Worm (Caenorhabditis elegans): ENCODE data around the gene rpl-35.

The rpl-35 gene

DNA sequence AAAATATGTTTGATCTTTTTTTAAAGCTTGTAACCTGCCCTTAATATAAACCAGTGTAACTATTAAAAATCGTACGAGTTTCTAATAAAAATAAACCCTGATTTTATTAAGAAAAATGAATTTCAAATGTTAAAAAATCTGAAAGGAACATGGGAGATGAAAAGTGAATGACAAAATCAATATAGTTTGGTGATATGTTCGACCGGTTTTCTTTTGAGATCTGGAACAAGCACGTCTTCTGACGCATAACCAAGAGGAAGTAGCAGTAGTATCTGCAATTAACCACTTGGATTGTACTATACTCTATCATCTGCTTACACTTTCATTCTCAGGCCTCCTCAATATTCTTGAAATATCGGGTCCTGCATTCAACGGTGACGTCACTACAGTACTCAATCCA lies 22.2 kb downstream of the rpl-35 start:
- TF ChIP-seq egl-18 (GFP tag; IDR thresholded peaks at IDR 0.05) (no peak), akir-1 (GFP tag; optimal IDR thresholded peaks at IDR 0.05) (no peak)

DNA sequence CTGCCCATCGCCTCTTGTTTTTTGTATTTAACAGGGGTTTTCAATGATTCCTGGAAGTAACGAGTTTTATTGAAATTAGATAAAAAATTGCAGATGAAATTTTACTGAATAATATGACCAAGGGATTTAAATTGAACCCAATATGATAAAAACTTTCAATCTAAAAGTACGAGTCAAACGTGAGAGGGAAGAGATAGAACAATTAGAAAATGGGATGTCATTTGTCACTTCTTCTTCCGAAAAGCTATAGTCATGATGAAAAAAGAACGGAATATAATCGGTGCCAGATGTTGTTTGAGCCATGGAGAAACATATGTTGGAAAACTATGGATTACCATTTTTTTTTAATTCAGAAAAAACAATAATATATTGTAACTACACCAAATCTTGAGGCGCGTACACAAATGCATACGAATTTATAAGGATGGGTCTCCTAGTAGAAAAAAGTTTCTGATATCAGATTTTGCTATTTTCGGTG lies 24.0 kb downstream of the rpl-35 start, which contains the start of gene sup-18:
sup-18 (minus strand) TSS at position 51 of the 478 bp plus-strand sequence.
- TF ChIP-seq F33H1.4 (GFP tag; IDR thresholded peaks at IDR 0.05): no peak
- no peak for TF ChIP-seq zim-3 (tag; optimal IDR thresholded peaks at IDR 0.05)
- no peak for TF ChIP-seq efl-1 (GFP tag; optimal IDR thresholded peaks at IDR 0.05)
- no peak for TF ChIP-seq tbp1 (GFP tag; optimal IDR thresholded peaks at IDR 0.05)
- TF ChIP-seq die-1 (tag; optimal IDR thresholded peaks at IDR 0.05): no peak
- no peak for TF ChIP-seq Y79H2A.3 (GFP tag; conservative IDR thresholded peaks at IDR 0.05)
- TF ChIP-seq F55B11.4 (tag; optimal IDR thresholded peaks at IDR 0.05; ENCODE audit: borderline replicate concordance, insufficient read depth): no peak
- no peak for TF ChIP-seq hlh-12 (tag; optimal IDR thresholded peaks at IDR 0.05)
- TF ChIP-seq egl-18 (GFP tag; IDR thresholded peaks at IDR 0.05): no peak
- no peak for TF ChIP-seq F39B2.1 (GFP tag; IDR thresholded peaks at IDR 0.05)
- no peak for TF ChIP-seq aptf-2 (GFP tag; conservative IDR thresholded peaks at IDR 0.05)
- TF ChIP-seq let-607 (tag; optimal IDR thresholded peaks at IDR 0.05): no peak
- no peak for TF ChIP-seq bed-2 (GFP tag; IDR thresholded peaks at IDR 0.05)
- no peak for TF ChIP-seq chd-7 (tag; optimal IDR thresholded peaks at IDR 0.05)
- no peak for TF ChIP-seq unc-62 (GFP tag; optimal IDR thresholded peaks at IDR 0.05)
- TF ChIP-seq ets-4 (GFP tag; optimal IDR thresholded peaks at IDR 0.05): no peak
- no peak for TF ChIP-seq dox-1 (GFP tag; IDR thresholded peaks at IDR 0.05)
- no peak for TF ChIP-seq athp-1 (tag; optimal IDR thresholded peaks at IDR 0.05)
- TF ChIP-seq dpl-1 (GFP tag; optimal IDR thresholded peaks at IDR 0.05): no peak

DNA sequence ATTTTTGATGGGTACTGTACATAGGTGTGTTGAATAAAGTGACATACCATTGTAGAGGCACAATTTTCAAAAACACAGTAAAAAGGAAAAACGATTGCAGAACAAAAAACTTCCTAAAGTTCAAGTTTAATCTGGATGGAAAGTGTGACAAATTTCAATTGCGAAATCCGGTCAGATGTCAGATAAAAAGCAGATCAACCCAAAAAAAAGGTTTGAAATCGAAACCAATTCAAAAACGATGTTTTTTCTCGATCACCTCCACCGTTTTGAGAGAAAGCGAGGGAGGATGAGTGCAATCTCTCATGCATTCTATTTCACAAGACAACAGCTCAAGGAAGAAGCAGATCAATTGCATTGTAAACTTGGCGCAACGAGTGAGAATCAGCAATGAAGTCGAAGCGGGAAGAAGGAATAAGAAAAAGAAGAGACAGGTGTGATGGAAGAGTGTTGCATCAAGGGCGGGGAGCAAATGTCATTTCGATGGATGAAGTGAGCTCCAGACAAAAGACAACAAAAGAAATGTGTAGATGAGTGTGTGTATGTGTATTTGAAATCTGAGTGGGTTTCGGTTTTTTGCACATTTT lies 25.3 kb downstream of the rpl-35 start:
- TF ChIP-seq cebp-1 (GFP tag; IDR thresholded peaks at IDR 0.05) (no peak), cebp-1 (tag; optimal IDR thresholded peaks at IDR 0.05) (peak; percentile 68), hmg-1.2 (GFP tag; IDR thresholded peaks at IDR 0.05) (no peak)

DNA sequence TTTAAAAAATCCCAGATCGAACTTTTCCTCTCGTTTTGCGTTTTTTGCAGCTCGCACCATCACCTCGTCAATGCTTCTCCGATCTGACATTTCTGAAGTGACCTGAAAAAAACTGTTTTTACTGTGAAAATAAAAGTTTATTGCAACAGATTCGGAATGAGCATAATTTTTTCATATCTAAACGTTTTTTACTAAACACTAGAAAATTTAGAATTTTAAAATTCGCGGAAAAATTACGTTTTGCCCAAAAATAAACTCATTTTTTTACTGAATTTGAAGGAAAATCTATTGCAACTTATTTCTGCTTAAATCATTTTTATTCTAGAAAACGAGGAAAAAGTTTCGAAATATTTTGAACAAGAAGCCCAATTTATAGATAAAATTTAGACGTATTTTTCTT lies 28.0 kb downstream of the rpl-35 start, which contains the start of gene ZK688.9:
ZK688.9 (minus strand) TSS at position 101 of the 400 bp plus-strand sequence.
- TF ChIP-seq ama-1 (optimal IDR thresholded peaks at IDR 0.05) (no peak), ama-1 (GFP tag; optimal IDR thresholded peaks at IDR 0.05) (no peak), nfya-1 (tag; optimal IDR thresholded peaks at IDR 0.05; ENCODE audit: borderline replicate concordance, insufficient read depth) (no peak), hrde-1 (tag; optimal IDR thresholded peaks at IDR 0.05; ENCODE audit: borderline replicate concordance) (no peak), ztf-3 (GFP tag; optimal IDR thresholded peaks at IDR 0.05) (no peak), athp-1 (tag; optimal IDR thresholded peaks at IDR 0.05) (no peak), Y53G8AR.9 (GFP tag; conservative IDR thresholded peaks at IDR 0.05) (no peak), akir-1 (GFP tag; optimal IDR thresholded peaks at IDR 0.05) (no peak), ets-4 (GFP tag; optimal IDR thresholded peaks at IDR 0.05) (no peak), unc-62 (GFP tag; optimal IDR thresholded peaks at IDR 0.05) (no peak), sea-2 (GFP tag; IDR thresholded peaks at IDR 0.05) (no peak), lsy-27 (tag; optimal IDR thresholded peaks at IDR 0.05; ENCODE audit: borderline replicate concordance, insufficient read depth) (no peak), ceh-27 (GFP tag; optimal IDR thresholded peaks at IDR 0.05) (no peak), madf-8 (GFP tag; conservative IDR thresholded peaks at IDR 0.05) (no peak), nhr-120 (GFP tag; IDR thresholded peaks at IDR 0.05) (no peak), unc-130 (GFP tag; optimal IDR thresholded peaks at IDR 0.05) (no peak), hsf-1 (GFP tag; IDR thresholded peaks at IDR 0.05) (no peak), ztf-22 (GFP tag; optimal IDR thresholded peaks at IDR 0.05) (no peak), egl-44 (GFP tag; IDR thresholded peaks at IDR 0.05) (no peak)
